Worm (Caenorhabditis elegans) whole organism, early embryonic: ENCODE measurements around the gene nhr-120.

Experiments
- ama-1 ChIP-seq: fragments of 150-350 bp; optimal IDR thresholded peaks from 2 replicates; lab custom pipeline; 2014
- ceh-36 ChIP-seq: sonication (generic microtip); optimal IDR thresholded peaks from 2 replicates; lab custom pipeline; 2016; ENCODE audit warnings: missing genetic modification characterization, inconsistent platforms, missing compliant biosample characterization
- flt-1 ChIP-seq: fragments of 200-800 bp; sonication (Bioruptor generic); IDR thresholded peaks from 2 replicates; pipeline ENCODE4 v1.3.6; 2022; ENCODE audit warnings: missing genetic modification characterization, missing compliant biosample characterization
- hmbx-1 ChIP-seq: sonication (generic microtip); optimal IDR thresholded peaks from 2 replicates; lab custom pipeline; 2016; ENCODE audit warnings: mild to moderate bottlenecking, missing genetic modification characterization, missing compliant biosample characterization
- hmg-4 ChIP-seq: fragments of 200-800 bp; sonication (Bioruptor generic); optimal IDR thresholded peaks from 2 replicates; lab custom pipeline; 2018; ENCODE audit warnings: mild to moderate bottlenecking, missing genetic modification characterization, missing compliant biosample characterization

- no peak for TF ChIP-seq flt-1 (GFP tag; lab: Robert Waterston, UW)
- TF ChIP-seq hmbx-1 (tag; lab: Kevin White, UChicago): no peak
- TF ChIP-seq ama-1 (lab: Kevin White, UChicago): no peak
- TF ChIP-seq hmg-4 (GFP tag; lab: Kevin White, UChicago): no peak
- TF ChIP-seq ceh-36 (tag; lab: Kevin White, UChicago): no peak
Observed at ce11 chrX:6618712-6619111, 21.7 kb downstream of the nhr-120 start, which contains the start of gene kqt-1.
